In the genomic region with DNA sequence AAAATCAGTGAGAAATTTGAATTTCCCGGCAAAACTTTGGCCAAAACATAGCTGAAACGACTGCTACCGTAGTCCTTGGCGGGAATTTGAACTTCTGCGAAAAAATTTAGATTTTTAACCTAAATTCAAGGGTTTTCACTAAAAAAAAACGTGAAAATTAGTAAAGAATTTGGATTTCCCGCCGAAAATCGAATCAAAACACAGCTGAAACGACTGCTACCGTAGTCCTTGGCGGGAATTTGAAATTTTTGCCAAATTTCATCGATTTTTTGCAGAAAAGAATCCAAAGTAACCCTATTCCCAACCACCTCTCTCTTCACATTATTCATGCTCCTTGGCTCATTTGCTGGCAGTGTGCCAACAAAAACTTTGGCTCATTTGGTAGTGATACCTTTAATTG, we compare ENCODE assay signal across 4 worm cellular contexts.
TF ChIP-seq lines count a peak whose summit lies in the region.

No protein-coding gene starts in this region.

TF ChIP-seq in whole organism, L1 larva, 84 proteins besides CTCF, POLR2A, EP300 and RAD21:
- TF ChIP-seq vab-15 (tag; optimal IDR thresholded peaks at IDR 0.05; lab: Kevin White, UChicago) (no peak), nhr-237 (tag; optimal IDR thresholded peaks at IDR 0.05; lab: Kevin White, UChicago) (no peak), lin-35 (GFP tag; optimal IDR thresholded peaks at IDR 0.05; lab: Kevin White, UChicago) (peak in 1 of 2 experiments; percentile 16), dpl-1 (GFP tag; optimal IDR thresholded peaks at IDR 0.05; lab: Kevin White, UChicago) (peak in 2 of 3 experiments; percentile 24 to 48), efl-1 (optimal IDR thresholded peaks at IDR 0.05; lab: Kevin White, UChicago) (peak; percentile 45 to 58), efl-1 (GFP tag; optimal IDR thresholded peaks at IDR 0.05 in 1 of 2; lab: Kevin White, UChicago) (peak; percentile 49 to 58)

TF ChIP-seq in whole organism, L3 larva, 47 proteins besides CTCF, POLR2A, EP300 and RAD21:
- TF ChIP-seq fos-1 (tag; optimal IDR thresholded peaks at IDR 0.05; lab: Kevin White, UChicago) (no peak), snpc-4 (tag; optimal IDR thresholded peaks at IDR 0.05; lab: Kevin White, UChicago) (no peak), lin-15B (tag; optimal IDR thresholded peaks at IDR 0.05; lab: Kevin White, UChicago) (peak; percentile 13), nhr-28 (tag; optimal IDR thresholded peaks at IDR 0.05; lab: Kevin White, UChicago) (no peak), lsy-12 (tag; optimal IDR thresholded peaks at IDR 0.05; lab: Kevin White, UChicago) (no peak), nfya-1 (tag; optimal IDR thresholded peaks at IDR 0.05; lab: Kevin White, UChicago; ENCODE audit: insufficient read depth) (no peak)

TF ChIP-seq in whole organism, mixed stage, embryonic, 35 proteins besides CTCF, POLR2A, EP300 and RAD21:
- TF ChIP-seq ztf-11 (tag; optimal IDR thresholded peaks at IDR 0.05; lab: Kevin White, UChicago) (no peak), nhr-28 (tag; optimal IDR thresholded peaks at IDR 0.05; lab: Kevin White, UChicago) (no peak), ces-1 (GFP tag; optimal IDR thresholded peaks at IDR 0.05; lab: Kevin White, UChicago) (no peak), ham-2 (GFP tag; optimal IDR thresholded peaks at IDR 0.05; lab: Kevin White, UChicago) (no peak), lsy-2 (tag; optimal IDR thresholded peaks at IDR 0.05; lab: Kevin White, UChicago) (peak; percentile 28), hlh-1 (tag; optimal IDR thresholded peaks at IDR 0.05; lab: Kevin White, UChicago) (no peak)

TF ChIP-seq in whole organism, young adult, 124 proteins besides CTCF, POLR2A, EP300 and RAD21:
- TF ChIP-seq snpc-1.1 (tag; optimal IDR thresholded peaks at IDR 0.05; lab: Kevin White, UChicago; ENCODE audit: insufficient read depth) (no peak), attf-6 (GFP tag; IDR thresholded peaks at IDR 0.05; lab: Robert Waterston, UW) (no peak), bed-2 (GFP tag; IDR thresholded peaks at IDR 0.05; lab: Robert Waterston, UW) (no peak), F57A8.1 (GFP tag; optimal IDR thresholded peaks at IDR 0.05; lab: Kevin White, UChicago) (no peak), ztf-28 (GFP tag; IDR thresholded peaks at IDR 0.05; lab: Robert Waterston, UW) (no peak), F33H1.4 (GFP tag; IDR thresholded peaks at IDR 0.05; lab: Robert Waterston, UW) (peak; percentile 65), let-526 (GFP tag; IDR thresholded peaks at IDR 0.05; lab: Robert Waterston, UW) (no peak), lsl-1 (GFP tag; optimal IDR thresholded peaks at IDR 0.05; lab: Kevin White, UChicago) (peak; percentile 50), efl-1 (GFP tag; optimal IDR thresholded peaks at IDR 0.05; lab: Kevin White, UChicago) (peak; percentile 73), D2030.7 (GFP tag; IDR thresholded peaks at IDR 0.05; lab: Robert Waterston, UW) (peak; percentile 51; the same call in 1 of the 2 replicates), ceh-91 (GFP tag; IDR thresholded peaks at IDR 0.05; lab: Robert Waterston, UW) (peak; percentile 45; the same call in 1 of the 2 replicates), lag-1 (GFP tag; IDR thresholded peaks at IDR 0.05; lab: Robert Waterston, UW) (no peak), mes-4 (tag; optimal IDR thresholded peaks at IDR 0.05; lab: Kevin White, UChicago) (no peak), dpl-1 (GFP tag; optimal IDR thresholded peaks at IDR 0.05; lab: Kevin White, UChicago) (peak; percentile 50), chd-7 (tag; optimal IDR thresholded peaks at IDR 0.05; lab: Kevin White, UChicago) (no peak), unc-62 (GFP tag; optimal IDR thresholded peaks at IDR 0.05; lab: Kevin White, UChicago) (no peak), lin-54 (GFP tag; optimal IDR thresholded peaks at IDR 0.05; lab: Kevin White, UChicago) (peak; percentile 65)
